Fruit fly (Drosophila melanogaster) whole organism, prepupa: ENCODE data around the gene asp.

Source experiments
- CG31627 ChIP-seq: fragments of 200-800 bp; sonication (Bioruptor generic); optimal IDR thresholded peaks from 3 replicates; lab custom pipeline; 2016; ENCODE audit warnings: missing biosample characterization, missing genetic modification characterization
- CG4318 ChIP-seq: fragments of 200-800 bp; sonication (Bioruptor generic); optimal IDR thresholded peaks from 3 replicates; lab custom pipeline; 2017; ENCODE audit warnings: missing biosample characterization, mild to moderate bottlenecking, missing genetic modification characterization
- CG6276 ChIP-seq: fragments of 200-800 bp; sonication (Bioruptor generic); optimal IDR thresholded peaks from 2 replicates; lab custom pipeline; 2017; ENCODE audit warnings: missing biosample characterization, mild to moderate bottlenecking, missing genetic modification characterization
- CG7368 ChIP-seq: fragments of 200-800 bp; sonication (Bioruptor generic); optimal IDR thresholded peaks from 3 replicates; lab custom pipeline; 2016; ENCODE audit warnings: missing biosample characterization, missing genetic modification characterization
- Eip78C ChIP-seq: fragments of 200-800 bp; sonication (Bioruptor generic); peaks from one replicate; lab custom pipeline; 2016; ENCODE audit warnings: missing biosample characterization, missing genetic modification characterization
- Eip93F ChIP-seq: fragments of 200-800 bp; sonication (Bioruptor generic); optimal IDR thresholded peaks from 2 replicates; lab custom pipeline; 2016; ENCODE audit warnings: missing biosample characterization, mild to moderate bottlenecking, missing genetic modification characterization
- Gug ChIP-seq: fragments of 200-800 bp; sonication (Bioruptor generic); IDR thresholded peaks from 2 replicates; pipeline ENCODE4 v1.3.6; 2022; ENCODE audit warnings: missing biosample characterization, missing genetic modification characterization
- OdsH ChIP-seq: fragments of 200-800 bp; sonication (Bioruptor generic); optimal IDR thresholded peaks from 3 replicates; lab custom pipeline; 2016; ENCODE audit warnings: missing biosample characterization, missing genetic modification characterization
- acj6 ChIP-seq: fragments of 200-800 bp; sonication (Bioruptor generic); optimal IDR thresholded peaks from 3 replicates; lab custom pipeline; 2016; ENCODE audit warnings: missing biosample characterization, missing genetic modification characterization
- dsx ChIP-seq: fragments of 200-800 bp; optimal IDR thresholded peaks from 3 replicates; lab custom pipeline; 2019; ENCODE audit warnings: missing biosample characterization, mild to moderate bottlenecking, missing genetic modification characterization, moderate library complexity; ENCODE audit not compliant: poor library complexity, severe bottlenecking
- esn ChIP-seq: fragments of 200-800 bp; sonication (Bioruptor generic); optimal IDR thresholded peaks from 2 replicates; lab custom pipeline; 2016; ENCODE audit warnings: missing biosample characterization, mild to moderate bottlenecking, missing genetic modification characterization, moderate library complexity
- vri ChIP-seq: fragments of 200-800 bp; sonication (Bioruptor generic); optimal IDR thresholded peaks from 3 replicates; lab custom pipeline; 2016; ENCODE audit warnings: missing biosample characterization, mild to moderate bottlenecking, missing genetic modification characterization

- TF ChIP-seq Gug (GFP tag; lab: Robert Waterston, UW) (no peak), CG7368 (no peak), dsx (no peak), CG31627 (GFP tag; lab: Kevin White, UChicago) (no peak), acj6 (GFP tag; lab: Kevin White, UChicago) (no peak), CG6276 (GFP tag; lab: Kevin White, UChicago) (no peak), Eip78C (GFP tag; lab: Kevin White, UChicago) (no peak), vri (GFP tag; lab: Kevin White, UChicago) (no peak), CG4318 (GFP tag; lab: Kevin White, UChicago) (no peak), esn (GFP tag; lab: Kevin White, UChicago) (no peak), OdsH (GFP tag; lab: Kevin White, UChicago) (no peak), Eip93F (no peak)
Measured at dm6 chr3R:24749055-24749992, 4.3 kb upstream of the asp start, which contains the start of gene tld.
